Fruit fly (Drosophila melanogaster): Measurements from ENCODE around the gene Mpp6.

- TF ChIP-seq usp (GFP tag; optimal IDR thresholded peaks at IDR 0.05) (no peak), N (GFP tag; optimal IDR thresholded peaks at IDR 0.05) (no peak), dmrt93B (GFP tag; optimal IDR thresholded peaks at IDR 0.05) (no peak), dl (GFP tag; optimal IDR thresholded peaks at IDR 0.05; ENCODE audit: insufficient read depth in 1 of 2, partially characterized antibody in 2 of 2) (no peak), Vsx2 (GFP tag; optimal IDR thresholded peaks at IDR 0.05; ENCODE audit: partially characterized antibody) (no peak), brk (GFP tag; optimal IDR thresholded peaks at IDR 0.05) (no peak), h (GFP tag; optimal IDR thresholded peaks at IDR 0.05) (peak; percentile 31), Dfd (GFP tag; optimal IDR thresholded peaks at IDR 0.05) (no peak), Hr78 (GFP tag; optimal IDR thresholded peaks at IDR 0.05) (no peak), pan (optimal IDR thresholded peaks at IDR 0.05) (no peak), HLH106 (tag; optimal IDR thresholded peaks at IDR 0.05) (no peak), CrebA (GFP tag; optimal IDR thresholded peaks at IDR 0.05; ENCODE audit: borderline replicate concordance) (no peak), GATAd (GFP tag; optimal IDR thresholded peaks at IDR 0.05) (no peak), Abd-B (GFP tag; optimal IDR thresholded peaks at IDR 0.05) (no peak)
Measured at dm6 chr2L:21108759-21109282, 47.3 kb upstream of the Mpp6 start.
